Worm (Caenorhabditis elegans) whole organism, L4 larva: ENCODE data around the gene clh-4.

Source experiments
- F26F4.8 ChIP-seq: fragments of 200-800 bp; sonication (Bioruptor generic); conservative IDR thresholded peaks from 2 replicates; pipeline ENCODE4 v1.3.6; 2022; ENCODE audit warnings: missing genetic modification characterization, missing compliant biosample characterization
- F37D6.2 ChIP-seq: sonication (generic microtip); optimal IDR thresholded peaks from 2 replicates; lab custom pipeline; 2016; ENCODE audit warnings: mild to moderate bottlenecking, missing genetic modification characterization, missing compliant biosample characterization
- T26A8.4 ChIP-seq: fragments of 200-800 bp; sonication (Bioruptor generic); IDR thresholded peaks from 2 replicates; pipeline ENCODE4 v1.3.6; 2022; ENCODE audit warnings: missing genetic modification characterization, missing compliant biosample characterization
- Y5F2A.4 ChIP-seq: fragments of 200-800 bp; sonication (Bioruptor generic); optimal IDR thresholded peaks from 2 replicates; lab custom pipeline; 2018; ENCODE audit warnings: mild to moderate bottlenecking, missing genetic modification characterization, missing compliant biosample characterization
- aly-2 ChIP-seq: sonication (generic microtip); optimal IDR thresholded peaks from 2 replicates; lab custom pipeline; 2018; ENCODE audit warnings: missing biosample characterization, missing genetic modification characterization
- arid-1 ChIP-seq: fragments of 200-800 bp; sonication (Bioruptor generic); conservative IDR thresholded peaks from 2 replicates; pipeline ENCODE4 v1.3.6; 2022; ENCODE audit warnings: missing genetic modification reagents, missing genetic modification characterization, missing compliant biosample characterization
- ceh-20 ChIP-seq: fragments of 200-800 bp; sonication (Bioruptor generic); IDR thresholded peaks from 2 replicates; pipeline ENCODE4 v1.3.6; 2022; ENCODE audit warnings: missing genetic modification reagents, missing genetic modification characterization, missing compliant biosample characterization
- ctbp-1 ChIP-seq: fragments of 200-800 bp; sonication (Bioruptor generic); IDR thresholded peaks from 2 replicates; pipeline ENCODE4 v1.3.6; 2022; ENCODE audit warnings: missing genetic modification reagents, missing genetic modification characterization, missing compliant biosample characterization
- daf-8 ChIP-seq: fragments of 200-800 bp; sonication (Bioruptor generic); IDR thresholded peaks from 2 replicates; pipeline ENCODE4 v1.3.6; 2022; ENCODE audit warnings: missing genetic modification characterization, missing compliant biosample characterization
- dmd-6 ChIP-seq: fragments of 200-800 bp; sonication (Bioruptor generic); IDR thresholded peaks from 2 replicates; pipeline ENCODE4 v1.3.6; 2022; ENCODE audit warnings: missing genetic modification reagents, missing genetic modification characterization, missing compliant biosample characterization
- dve-1 ChIP-seq: sonication (generic microtip); optimal IDR thresholded peaks from 2 replicates; lab custom pipeline; 2017; ENCODE audit warnings: antibody characterized with exemption, mild to moderate bottlenecking, missing genetic modification characterization, missing compliant biosample characterization; ENCODE audit not compliant: insufficient read depth
- egl-43 ChIP-seq: fragments of 200-800 bp; sonication (Bioruptor generic); IDR thresholded peaks from 2 replicates; pipeline ENCODE4 v1.3.6; 2022; ENCODE audit warnings: missing genetic modification reagents, missing genetic modification characterization, missing compliant biosample characterization
- fkh-10 ChIP-seq: fragments of 150-350 bp; optimal IDR thresholded peaks from 2 replicates; lab custom pipeline; 2014; ENCODE audit warnings: missing biosample characterization, missing genetic modification reagents, missing genetic modification characterization
- fos-1 ChIP-seq: fragments of 150-350 bp; optimal IDR thresholded peaks from 2 replicates; lab custom pipeline; 2014; ENCODE audit warnings: missing biosample characterization, missing genetic modification characterization
- gei-8 ChIP-seq: fragments of 200-800 bp; sonication (Bioruptor generic); optimal IDR thresholded peaks from 2 replicates; lab custom pipeline; 2018; ENCODE audit warnings: mild to moderate bottlenecking, missing genetic modification characterization, missing compliant biosample characterization
- hif-1 ChIP-seq, 2 experiments: sonication (generic microtip); optimal IDR thresholded peaks; 2 replicates each; lab custom pipeline; 2016 to 2017; ENCODE audit warnings: missing compliant biosample characterization in 2 of 2, missing genetic modification characterization in 2 of 2, missing genetic modification reagents in 2 of 2, missing genotype in 2 of 2, mild to moderate bottlenecking in 1 of 2
- hlh-11 ChIP-seq: fragments of 200-800 bp; sonication (Bioruptor generic); optimal IDR thresholded peaks from 2 replicates; lab custom pipeline; 2018; ENCODE audit warnings: mild to moderate bottlenecking, missing genetic modification characterization, missing compliant biosample characterization
- hlh-30 ChIP-seq: sonication (generic microtip); optimal IDR thresholded peaks from 2 replicates; lab custom pipeline; 2017; ENCODE audit warnings: antibody characterized with exemption, mild to moderate bottlenecking, missing genetic modification characterization, missing compliant biosample characterization; ENCODE audit not compliant: insufficient read depth
- lin-13 ChIP-seq: fragments of 150-350 bp; optimal IDR thresholded peaks from 2 replicates; lab custom pipeline; 2014; ENCODE audit warnings: missing biosample characterization, missing genetic modification reagents, missing genetic modification characterization
- lin-38 ChIP-seq: fragments of 200-800 bp; sonication (Bioruptor generic); IDR thresholded peaks from 2 replicates; pipeline ENCODE4 v1.3.6; 2022; ENCODE audit warnings: missing genetic modification reagents, missing genetic modification characterization, missing compliant biosample characterization
- lin-39 ChIP-seq: fragments of 150-350 bp; optimal IDR thresholded peaks from 2 replicates; lab custom pipeline; 2014; ENCODE audit warnings: missing biosample characterization, missing genetic modification reagents, missing genetic modification characterization
- madf-9 ChIP-seq: fragments of 200-800 bp; sonication (Bioruptor generic); conservative IDR thresholded peaks from 2 replicates; pipeline ENCODE4 v1.3.6; 2022; ENCODE audit warnings: missing genetic modification reagents, missing genetic modification characterization, missing compliant biosample characterization
- mdl-1 ChIP-seq, 2 experiments: fragments of 150-350 bp in 1 of 2; sonication (generic microtip) in 1 of 2; optimal IDR thresholded peaks; 2 replicates each; lab custom pipeline; 2014 to 2017; ENCODE audit warnings: missing biosample characterization in 2 of 2, missing genetic modification characterization in 2 of 2
- mes-2 ChIP-seq: sonication (generic microtip); optimal IDR thresholded peaks from 2 replicates; lab custom pipeline; 2016; ENCODE audit warnings: missing genotype, mild to moderate bottlenecking, missing genetic modification characterization, missing compliant biosample characterization; ENCODE audit not compliant: poor library complexity, severe bottlenecking
- mxl-2 ChIP-seq: fragments of 200-800 bp; sonication (Bioruptor generic); conservative IDR thresholded peaks from 2 replicates; pipeline ENCODE4 v1.3.6; 2022; ENCODE audit warnings: missing genetic modification reagents, missing genetic modification characterization, missing compliant biosample characterization
- mxl-3 ChIP-seq: fragments of 200-800 bp; sonication (Bioruptor generic); optimal IDR thresholded peaks from 2 replicates; lab custom pipeline; 2018; ENCODE audit warnings: mild to moderate bottlenecking, missing genetic modification characterization, missing compliant biosample characterization
- nhr-102 ChIP-seq: sonication (generic microtip); optimal IDR thresholded peaks from 2 replicates; lab custom pipeline; 2016; ENCODE audit warnings: mild to moderate bottlenecking, missing genetic modification characterization, moderate library complexity, missing compliant biosample characterization
- nhr-111 ChIP-seq: fragments of 200-800 bp; sonication (Bioruptor generic); optimal IDR thresholded peaks from 2 replicates; lab custom pipeline; 2018; ENCODE audit warnings: mild to moderate bottlenecking, missing genetic modification characterization, missing compliant biosample characterization
- nhr-237 ChIP-seq: sonication (generic microtip); optimal IDR thresholded peaks from 2 replicates; lab custom pipeline; 2017; ENCODE audit warnings: missing biosample characterization, missing genetic modification characterization
- nhr-25 ChIP-seq: sonication (generic microtip); optimal IDR thresholded peaks from 2 replicates; lab custom pipeline; 2017; ENCODE audit warnings: missing genetic modification characterization, mild to moderate bottlenecking, missing compliant biosample characterization, antibody characterized with exemption, moderate library complexity, borderline replicate concordance; ENCODE audit not compliant: insufficient read depth
- nhr-48 ChIP-seq: sonication (generic microtip); optimal IDR thresholded peaks from 2 replicates; lab custom pipeline; 2016; ENCODE audit warnings: mild to moderate bottlenecking, missing genetic modification characterization, missing compliant biosample characterization
- nhr-6 ChIP-seq: fragments of 150-350 bp; optimal IDR thresholded peaks from 2 replicates; lab custom pipeline; 2014; ENCODE audit warnings: missing biosample characterization, missing genetic modification characterization
- pha-4 ChIP-seq, 2 experiments: fragments of 150-350 bp in 1 of 2; fragments of 200-800 bp in 1 of 2; sonication (Bioruptor generic) in 1 of 2; IDR thresholded peaks in 1 of 2; optimal IDR thresholded peaks in 1 of 2; 2 replicates each; pipeline versions ENCODE4 v1.3.6 to Lab custom; 2014 to 2022; ENCODE audit warnings: missing genetic modification characterization in 2 of 2, missing genetic modification reagents in 2 of 2, missing biosample characterization in 1 of 2, missing compliant biosample characterization in 1 of 2
- pqm-1 ChIP-seq: sonication (generic microtip); optimal IDR thresholded peaks from 2 replicates; lab custom pipeline; 2017; ENCODE audit warnings: missing biosample characterization, missing genetic modification characterization
- skn-1 ChIP-seq: fragments of 150-350 bp; optimal IDR thresholded peaks from 2 replicates; lab custom pipeline; 2014; ENCODE audit warnings: missing biosample characterization, missing genetic modification characterization
- snpc-1.2 ChIP-seq: fragments of 200-800 bp; sonication (Bioruptor generic); IDR thresholded peaks from 2 replicates; pipeline ENCODE4 v1.3.6; 2022; ENCODE audit warnings: missing genetic modification reagents, missing genetic modification characterization, missing compliant biosample characterization
- spr-1 ChIP-seq: sonication (generic microtip); optimal IDR thresholded peaks from 2 replicates; lab custom pipeline; 2016; ENCODE audit warnings: mild to moderate bottlenecking, missing genetic modification characterization, missing compliant biosample characterization
- tag-97 ChIP-seq: fragments of 200-800 bp; sonication (Bioruptor generic); IDR thresholded peaks from 2 replicates; pipeline ENCODE4 v1.3.6; 2022; ENCODE audit warnings: missing genetic modification characterization, missing compliant biosample characterization
- zag-1 ChIP-seq: fragments of 150-350 bp; optimal IDR thresholded peaks from 2 replicates; lab custom pipeline; 2014; ENCODE audit warnings: missing biosample characterization, missing genetic modification characterization
- zfp-2 ChIP-seq: sonication (generic microtip); optimal IDR thresholded peaks from 2 replicates; lab custom pipeline; 2016; ENCODE audit warnings: mild to moderate bottlenecking, missing genetic modification characterization, missing compliant biosample characterization

Gene clh-4

ce11 chrX:4145051-4145826 is 44.9 kb upstream of the clh-4 start (continued):
- TF ChIP-seq ceh-20 (GFP tag; lab: Robert Waterston, UW): peak; percentile 15; the same call in 1 of the 2 replicates
- peak; percentile 95 for TF ChIP-seq hlh-11 (tag; lab: Kevin White, UChicago)
- TF ChIP-seq egl-43 (GFP tag; lab: Robert Waterston, UW): peak; percentile 75
- TF ChIP-seq tag-97: no peak
- TF ChIP-seq nhr-237: no peak
- TF ChIP-seq T26A8.4 (GFP tag; lab: Robert Waterston, UW): peak; percentile 35
- TF ChIP-seq dve-1 (tag; lab: Kevin White, UChicago): peak; percentile 47
- TF ChIP-seq snpc-1.2 (GFP tag; lab: Robert Waterston, UW): no peak
- peak; percentile 63 for TF ChIP-seq mes-2 (tag; lab: Kevin White, UChicago)
- TF ChIP-seq pha-4 (GFP tag; IDR thresholded peaks at IDR 0.05; lab: Robert Waterston, UW): peak; percentile 38; the same call in 1 of the 2 replicates
- TF ChIP-seq pha-4 (tag; optimal IDR thresholded peaks at IDR 0.05; lab: Kevin White, UChicago): peak; percentile 55
- peak; percentile 36 for TF ChIP-seq zfp-2 (tag; lab: Kevin White, UChicago)
- TF ChIP-seq mdl-1 (tag; optimal IDR thresholded peaks at IDR 0.05; lab: Kevin White, UChicago): peak; percentile 97 to 98
- no peak for TF ChIP-seq F26F4.8 (GFP tag; lab: Robert Waterston, UW)
- TF ChIP-seq dmd-6: peak; percentile 97
- peak; percentile 57; the same call in 1 of the 2 replicates for TF ChIP-seq ctbp-1 (GFP tag; lab: Robert Waterston, UW)
- TF ChIP-seq nhr-102 (tag; lab: Kevin White, UChicago): peak; percentile 64
- no peak for TF ChIP-seq pqm-1 (tag; lab: Kevin White, UChicago)
- peak; percentile 9 for TF ChIP-seq nhr-6
- TF ChIP-seq Y5F2A.4: peak; percentile 40
- no peak for TF ChIP-seq aly-2 (tag; lab: Kevin White, UChicago)
- no peak for TF ChIP-seq skn-1
- TF ChIP-seq hlh-30 (tag; lab: Kevin White, UChicago): peak; percentile 88
- peak; percentile 95 for TF ChIP-seq nhr-25 (tag; lab: Kevin White, UChicago)
- peak; percentile 39 for TF ChIP-seq lin-13 (GFP tag; lab: Kevin White, UChicago)
- TF ChIP-seq lin-38: peak; percentile 35
- no peak for TF ChIP-seq zag-1 (tag; lab: Kevin White, UChicago)
- TF ChIP-seq mxl-2 (GFP tag; lab: Robert Waterston, UW): peak; percentile 53; the same call in 1 of the 2 replicates
- peak; percentile 64 for TF ChIP-seq F37D6.2 (tag; lab: Kevin White, UChicago)
- 0 out of 2 replicates have a peak, but pooled peaks have one; percentile 7 for TF ChIP-seq madf-9 (GFP tag; lab: Robert Waterston, UW)
- TF ChIP-seq hif-1 (tag; optimal IDR thresholded peaks at IDR 0.05; lab: Kevin White, UChicago): peak; percentile 35 to 83
- no peak for TF ChIP-seq gei-8 (GFP tag; lab: Kevin White, UChicago)
- no peak for TF ChIP-seq nhr-111 (GFP tag; lab: Kevin White, UChicago)
- TF ChIP-seq fkh-10 (GFP tag; lab: Kevin White, UChicago): peak; percentile 60
- TF ChIP-seq nhr-48 (tag; lab: Kevin White, UChicago): peak; percentile 65
- TF ChIP-seq fos-1: no peak
- TF ChIP-seq mxl-3 (GFP tag; lab: Kevin White, UChicago): peak; percentile 93
- peak; percentile 33; the same call in 1 of the 2 replicates for TF ChIP-seq arid-1
- peak; percentile 9 for TF ChIP-seq spr-1
- TF ChIP-seq lin-39 (tag; lab: Kevin White, UChicago): no peak
- TF ChIP-seq daf-8 (GFP tag; lab: Robert Waterston, UW): 0 out of 2 replicates have a peak, but pooled peaks have one; percentile 34
